Worm (Caenorhabditis elegans): ENCODE data around the gene K05F6.14.

- TF ChIP-seq egl-18 (GFP tag; IDR thresholded peaks at IDR 0.05) (no peak), cebp-2 (GFP tag; IDR thresholded peaks at IDR 0.05) (no peak), pbrm-1 (GFP tag; IDR thresholded peaks at IDR 0.05) (no peak), let-526 (GFP tag; IDR thresholded peaks at IDR 0.05) (no peak), repo-1 (tag; optimal IDR thresholded peaks at IDR 0.05) (no peak), sea-2 (GFP tag; IDR thresholded peaks at IDR 0.05) (no peak), unc-130 (GFP tag; optimal IDR thresholded peaks at IDR 0.05) (no peak), T26A5.8 (tag; optimal IDR thresholded peaks at IDR 0.05) (no peak), lin-26 (GFP tag; IDR thresholded peaks at IDR 0.05) (no peak), Y53F4B.3 (GFP tag; IDR thresholded peaks at IDR 0.05) (no peak), ets-4 (GFP tag; optimal IDR thresholded peaks at IDR 0.05) (no peak), T07F8.4 (tag; optimal IDR thresholded peaks at IDR 0.05) (no peak), mel-28 (tag; optimal IDR thresholded peaks at IDR 0.05; ENCODE audit: borderline replicate concordance) (no peak), ceh-40 (GFP tag; IDR thresholded peaks at IDR 0.05) (no peak)
Measured at ce11 chrII:1608915-1609314, 47.0 kb downstream of the K05F6.14 start.

All from whole organism, young adult.